In genomic region chr3R:18669152-18669551, dm6 we compare ENCODE assay signal across 4 fruit fly cellular contexts.
TF ChIP-seq lines count a peak whose summit lies in the region.

Gene CG7702, plus strand, starts transcription at chr3R:18669390.

- TF ChIP-seq CTCF in whole organism, embryonic (GFP tag; optimal IDR thresholded peaks at IDR 0.05; lab: Kevin White, UChicago): no peak

TF ChIP-seq in whole organism, embryonic, 481 proteins besides CTCF, POLR2A, EP300 and RAD21 (continues in another document):
- TF ChIP-seq D19A (tag; optimal IDR thresholded peaks at IDR 0.05; lab: Kevin White, UChicago): no peak
- TF ChIP-seq CG2116 (GFP tag; optimal IDR thresholded peaks at IDR 0.05; lab: Kevin White, UChicago): no peak
- TF ChIP-seq Blimp-1 (GFP tag; optimal IDR thresholded peaks at IDR 0.05; lab: Kevin White, UChicago): peak; percentile 31
- TF ChIP-seq chm (GFP tag; IDR thresholded peaks at IDR 0.05; lab: Robert Waterston, UW): 0 out of 2 replicates have a peak, but pooled peaks have one; percentile 32
- TF ChIP-seq CG12744 (GFP tag; optimal IDR thresholded peaks at IDR 0.05; lab: Kevin White, UChicago): no peak
- TF ChIP-seq kni (GFP tag; optimal IDR thresholded peaks at IDR 0.05; lab: Kevin White, UChicago): peak; percentile 62
- TF ChIP-seq CG6175 (GFP tag; IDR thresholded peaks at IDR 0.05; lab: Robert Waterston, UW): peak; percentile 56; the same call in 1 of the 3 replicates
- 0 out of 2 replicates have a peak, but pooled peaks have one; percentile 24 for TF ChIP-seq tna (GFP tag; IDR thresholded peaks at IDR 0.05; lab: Robert Waterston, UW; ENCODE audit: partially characterized antibody)
- TF ChIP-seq Deaf1 (tag; optimal IDR thresholded peaks at IDR 0.05; lab: Kevin White, UChicago): peak; percentile 29
- no peak for TF ChIP-seq gce (GFP tag; IDR thresholded peaks at IDR 0.05; lab: Robert Waterston, UW)
- TF ChIP-seq gt (GFP tag; IDR thresholded peaks at IDR 0.05; lab: Robert Waterston, UW): no peak
- TF ChIP-seq Med (GFP tag; lab: Kevin White, UChicago): peak; percentile 71
- no peak for TF ChIP-seq CG3995 (GFP tag; optimal IDR thresholded peaks at IDR 0.05; lab: Kevin White, UChicago)
- TF ChIP-seq z (GFP tag; IDR thresholded peaks at IDR 0.05; lab: Robert Waterston, UW): 0 out of 3 replicates have a peak, but pooled peaks have one; percentile 26
- TF ChIP-seq HLH3B (GFP tag; IDR thresholded peaks at IDR 0.05; lab: Robert Waterston, UW): no peak
- TF ChIP-seq ato (GFP tag; IDR thresholded peaks at IDR 0.05; lab: Robert Waterston, UW; ENCODE audit: partially characterized antibody): peak; percentile 36; the same call in 1 of the 2 replicates
- TF ChIP-seq croc (GFP tag; conservative IDR thresholded peaks at IDR 0.05; lab: Robert Waterston, UW): no peak
- TF ChIP-seq tin (GFP tag; optimal IDR thresholded peaks at IDR 0.05; lab: Kevin White, UChicago): no peak
- TF ChIP-seq CG8388 (GFP tag; optimal IDR thresholded peaks at IDR 0.05; lab: Kevin White, UChicago): peak; percentile 42
- peak; percentile 56 for TF ChIP-seq CG12769 (tag; optimal IDR thresholded peaks at IDR 0.05; lab: Kevin White, UChicago)
- peak; percentile 38 for TF ChIP-seq grau (tag; optimal IDR thresholded peaks at IDR 0.05; lab: Kevin White, UChicago)
- TF ChIP-seq CG7745 (tag; optimal IDR thresholded peaks at IDR 0.05; lab: Kevin White, UChicago): no peak

TF ChIP-seq in whole organism, prepupa, 60 proteins besides CTCF, POLR2A, EP300 and RAD21 (continues in another document):
- TF ChIP-seq dsx (GFP tag; optimal IDR thresholded peaks at IDR 0.05; lab: Kevin White, UChicago; ENCODE audit: poor library complexity, severe bottlenecking): peak; percentile 58
- no peak for TF ChIP-seq net (GFP tag; optimal IDR thresholded peaks at IDR 0.05; lab: Kevin White, UChicago)
- no peak for TF ChIP-seq Hr39 (GFP tag; optimal IDR thresholded peaks at IDR 0.05; lab: Kevin White, UChicago)
- TF ChIP-seq Lpt (GFP tag; optimal IDR thresholded peaks at IDR 0.05; lab: Kevin White, UChicago): no peak
- TF ChIP-seq CG9139 (GFP tag; optimal IDR thresholded peaks at IDR 0.05; lab: Kevin White, UChicago): no peak
- TF ChIP-seq svp (GFP tag; lab: Kevin White, UChicago): no peak
- TF ChIP-seq CG15336 (GFP tag; IDR thresholded peaks at IDR 0.05; lab: Robert Waterston, UW): peak; percentile 34; the same call in 1 of the 2 replicates
- TF ChIP-seq acj6 (GFP tag; optimal IDR thresholded peaks at IDR 0.05; lab: Kevin White, UChicago): no peak
- TF ChIP-seq CG6808 (GFP tag; optimal IDR thresholded peaks at IDR 0.05; lab: Kevin White, UChicago): peak; percentile 11
- no peak for TF ChIP-seq fd85E (GFP tag; optimal IDR thresholded peaks at IDR 0.05; lab: Kevin White, UChicago)
- TF ChIP-seq Ets96B (tag; optimal IDR thresholded peaks at IDR 0.05; lab: Kevin White, UChicago): no peak
- TF ChIP-seq pdm3 (GFP tag; optimal IDR thresholded peaks at IDR 0.05; lab: Kevin White, UChicago): no peak
- peak; percentile 29 for TF ChIP-seq Eip93F (GFP tag; optimal IDR thresholded peaks at IDR 0.05; lab: Kevin White, UChicago)
- TF ChIP-seq eg (GFP tag; IDR thresholded peaks at IDR 0.05; lab: Robert Waterston, UW): peak; percentile 52; the same call in 1 of the 3 replicates
- TF ChIP-seq Smox (GFP tag; optimal IDR thresholded peaks at IDR 0.05; lab: Kevin White, UChicago): no peak
- TF ChIP-seq Eip78C (GFP tag; lab: Kevin White, UChicago): peak; percentile 58
- TF ChIP-seq CG7368 (GFP tag; optimal IDR thresholded peaks at IDR 0.05; lab: Kevin White, UChicago): no peak
- peak; percentile 17 for TF ChIP-seq vri (GFP tag; optimal IDR thresholded peaks at IDR 0.05; lab: Kevin White, UChicago)
- no peak for TF ChIP-seq Blimp-1 (GFP tag; optimal IDR thresholded peaks at IDR 0.05; lab: Kevin White, UChicago)
- peak; percentile 2 for TF ChIP-seq CG1621 (tag; optimal IDR thresholded peaks at IDR 0.05; lab: Kevin White, UChicago)
- no peak for TF ChIP-seq CG6792 (GFP tag; optimal IDR thresholded peaks at IDR 0.05; lab: Kevin White, UChicago)
- no peak for TF ChIP-seq CG32006 (GFP tag; optimal IDR thresholded peaks at IDR 0.05; lab: Kevin White, UChicago)
- no peak for TF ChIP-seq Sox15 (GFP tag; optimal IDR thresholded peaks at IDR 0.05; lab: Kevin White, UChicago)
- TF ChIP-seq cyc (GFP tag; optimal IDR thresholded peaks at IDR 0.05; lab: Kevin White, UChicago): no peak

TF ChIP-seq in whole organism, pupa, 21 proteins besides CTCF, POLR2A, EP300 and RAD21:
- TF ChIP-seq Pif1B (GFP tag; optimal IDR thresholded peaks at IDR 0.05; lab: Kevin White, UChicago) (no peak), EcR (GFP tag; optimal IDR thresholded peaks at IDR 0.05; lab: Kevin White, UChicago) (peak; percentile 73), CG4496 (GFP tag; IDR thresholded peaks at IDR 0.05; lab: Robert Waterston, UW) (peak; percentile 57; the same call in 1 of the 3 replicates), Ets98B (GFP tag; IDR thresholded peaks at IDR 0.05; lab: Robert Waterston, UW) (peak; percentile 27; the same call in 1 of the 2 replicates)
TF ChIP-seq in whole organism, pupa: peak in this region for 3.

TF ChIP-seq in whole organism, wandering third instar larva, 38 proteins besides CTCF, POLR2A, EP300 and RAD21:
- TF ChIP-seq Hnf4 (GFP tag; optimal IDR thresholded peaks at IDR 0.05; lab: Kevin White, UChicago) (no peak), psq (GFP tag; optimal IDR thresholded peaks at IDR 0.05; lab: Kevin White, UChicago) (no peak), br (GFP tag; optimal IDR thresholded peaks at IDR 0.05; lab: Kevin White, UChicago) (peak; percentile 1), woc (GFP tag; optimal IDR thresholded peaks at IDR 0.05; lab: Kevin White, UChicago) (no peak), jim (GFP tag; optimal IDR thresholded peaks at IDR 0.05; lab: Kevin White, UChicago) (peak; percentile 86), CG32264 (GFP tag; optimal IDR thresholded peaks at IDR 0.05; lab: Kevin White, UChicago) (no peak), Rel (GFP tag; optimal IDR thresholded peaks at IDR 0.05; lab: Kevin White, UChicago) (peak; percentile 22), Rel (tag; optimal IDR thresholded peaks at IDR 0.05; lab: Kevin White, UChicago) (peak; percentile 75), h (GFP tag; optimal IDR thresholded peaks at IDR 0.05; lab: Kevin White, UChicago) (no peak), Abd-B (GFP tag; optimal IDR thresholded peaks at IDR 0.05; lab: Kevin White, UChicago) (no peak), Hr83 (GFP tag; optimal IDR thresholded peaks at IDR 0.05; lab: Kevin White, UChicago; ENCODE audit: poor library complexity, severe bottlenecking) (peak; percentile 5), lola (GFP tag; optimal IDR thresholded peaks at IDR 0.05; lab: Kevin White, UChicago) (no peak), Dif (GFP tag; optimal IDR thresholded peaks at IDR 0.05; lab: Kevin White, UChicago; ENCODE audit: partially characterized antibody) (peak; percentile 30), Sp1 (GFP tag; optimal IDR thresholded peaks at IDR 0.05; lab: Kevin White, UChicago) (no peak), Myc (optimal IDR thresholded peaks at IDR 0.05; lab: Kevin White, UChicago) (no peak), Vsx2 (GFP tag; optimal IDR thresholded peaks at IDR 0.05; lab: Kevin White, UChicago; ENCODE audit: partially characterized antibody) (peak; percentile 75), Jra (GFP tag; optimal IDR thresholded peaks at IDR 0.05; lab: Kevin White, UChicago) (no peak)

Comparison
In these comparisons a context has a peak if more than half of its experiments do, and no peak if none do; other contexts are left out.
1. Of the 7 proteins assayed by ChIP-seq in both whole organism, embryonic and whole organism, prepupa: peak only in whole organism, embryonic: Blimp-1; only in whole organism, prepupa: CG6854; in both: none; in neither: 5.